Fruit fly (Drosophila melanogaster): ENCODE measurements around the gene CG31955.

- no peak for TF ChIP-seq usp (GFP tag; optimal IDR thresholded peaks at IDR 0.05)
- no peak for TF ChIP-seq br (GFP tag; optimal IDR thresholded peaks at IDR 0.05)
- TF ChIP-seq Abd-B (GFP tag; optimal IDR thresholded peaks at IDR 0.05): no peak
- no peak for TF ChIP-seq CG9705 (GFP tag; optimal IDR thresholded peaks at IDR 0.05)
- TF ChIP-seq foxo (GFP tag; optimal IDR thresholded peaks at IDR 0.05): no peak
- TF ChIP-seq dmrt93B (GFP tag; optimal IDR thresholded peaks at IDR 0.05): no peak
- TF ChIP-seq sv (GFP tag; optimal IDR thresholded peaks at IDR 0.05): no peak
- TF ChIP-seq Hr78 (GFP tag; optimal IDR thresholded peaks at IDR 0.05): no peak
- no peak for TF ChIP-seq GATAd (GFP tag; optimal IDR thresholded peaks at IDR 0.05)
- no peak for TF ChIP-seq jim (GFP tag; optimal IDR thresholded peaks at IDR 0.05)
- TF ChIP-seq fru (GFP tag; optimal IDR thresholded peaks at IDR 0.05): no peak
Observed at dm6 chr2L:3682489-3682888, 30.4 kb downstream of the CG31955 start.
